Worm (Caenorhabditis elegans): ENCODE measurements around the gene ZK662.5.

Gene ZK662.5

DNA sequence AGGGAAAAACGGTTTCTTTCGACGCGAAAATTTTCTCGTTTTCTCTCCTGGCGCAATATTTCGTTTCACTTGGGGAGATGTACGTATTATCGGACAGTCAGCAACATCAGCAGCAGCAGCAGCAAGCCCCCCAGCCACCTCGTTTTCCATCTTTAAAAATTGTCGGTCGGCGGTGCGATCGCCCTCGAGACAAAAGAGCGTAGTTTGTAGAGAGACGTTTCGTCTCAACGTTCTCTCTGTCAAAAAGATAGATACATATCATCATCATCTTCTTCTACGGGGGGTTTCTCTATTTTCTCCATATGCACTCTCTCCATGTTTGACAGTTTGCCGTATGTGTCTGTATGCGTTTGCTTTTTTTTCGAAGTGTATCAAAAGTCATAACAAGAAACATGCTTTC, 11.9 kb upstream of the ZK662.5 start (continued):
- TF ChIP-seq nhr-84 (tag; optimal IDR thresholded peaks at IDR 0.05) (no peak), egl-27 (tag; optimal IDR thresholded peaks at IDR 0.05) (peak in 1 of 2 experiments; percentile 68), hpl-2 (GFP tag; optimal IDR thresholded peaks at IDR 0.05) (no peak), aly-2 (tag; optimal IDR thresholded peaks at IDR 0.05) (no peak), ztf-4 (tag; optimal IDR thresholded peaks at IDR 0.05) (no peak), ama-1 (optimal IDR thresholded peaks at IDR 0.05) (no peak), vab-15 (tag; optimal IDR thresholded peaks at IDR 0.05) (no peak), C16A3.4 (tag; optimal IDR thresholded peaks at IDR 0.05) (peak; percentile 9), nhr-19 (GFP tag; conservative IDR thresholded peaks at IDR 0.05) (peak; percentile 15; the same call in 1 of the 2 replicates), unc-98 (GFP tag; IDR thresholded peaks at IDR 0.05) (no peak), pqm-1 (tag; optimal IDR thresholded peaks at IDR 0.05) (no peak), dsc-1 (tag; optimal IDR thresholded peaks at IDR 0.05) (no peak), egl-13 (tag; optimal IDR thresholded peaks at IDR 0.05) (no peak), F16B12.6 (tag; optimal IDR thresholded peaks at IDR 0.05) (no peak), blmp-1 (tag; optimal IDR thresholded peaks at IDR 0.05) (peak; percentile 90), pax-3 (tag; optimal IDR thresholded peaks at IDR 0.05) (no peak), ets-5 (GFP tag; IDR thresholded peaks at IDR 0.05) (no peak), efl-3 (GFP tag; optimal IDR thresholded peaks at IDR 0.05) (no peak), lin-35 (GFP tag; optimal IDR thresholded peaks at IDR 0.05) (peak in 1 of 2 experiments; percentile 57), tbx-2 (tag; optimal IDR thresholded peaks at IDR 0.05) (peak; percentile 51), nhr-90 (tag; optimal IDR thresholded peaks at IDR 0.05; ENCODE audit: poor library complexity) (peak; percentile 53), nhr-71 (tag; optimal IDR thresholded peaks at IDR 0.05) (peak; percentile 53), hlh-17 (GFP tag; optimal IDR thresholded peaks at IDR 0.05; ENCODE audit: borderline replicate concordance) (no peak), nhr-11 (tag; optimal IDR thresholded peaks at IDR 0.05) (no peak), aha-1 (tag; optimal IDR thresholded peaks at IDR 0.05) (no peak), mef-2 (tag; optimal IDR thresholded peaks at IDR 0.05) (no peak), ceh-88 (GFP tag; IDR thresholded peaks at IDR 0.05) (no peak), tlp-1 (tag; optimal IDR thresholded peaks at IDR 0.05) (no peak), ceh-63 (GFP tag; optimal IDR thresholded peaks at IDR 0.05) (no peak), elt-2 (tag; optimal IDR thresholded peaks at IDR 0.05) (peak; percentile 32), lin-39 (tag; optimal IDR thresholded peaks at IDR 0.05) (no peak), nhr-20 (tag; optimal IDR thresholded peaks at IDR 0.05) (peak; percentile 87), lin-14 (GFP tag; optimal IDR thresholded peaks at IDR 0.05) (peak; percentile 87), ztf-11 (tag; optimal IDR thresholded peaks at IDR 0.05) (no peak), ceh-8 (GFP tag; optimal IDR thresholded peaks at IDR 0.05) (no peak), lsy-2 (tag; optimal IDR thresholded peaks at IDR 0.05) (peak in 1 of 2 experiments; percentile 16), lin-15B (tag; optimal IDR thresholded peaks at IDR 0.05) (no peak), unc-130 (tag; optimal IDR thresholded peaks at IDR 0.05) (no peak), fos-1 (tag; optimal IDR thresholded peaks at IDR 0.05) (no peak), ces-1 (GFP tag; optimal IDR thresholded peaks at IDR 0.05) (no peak), xbp-1 (tag; optimal IDR thresholded peaks at IDR 0.05) (no peak)

DNA sequence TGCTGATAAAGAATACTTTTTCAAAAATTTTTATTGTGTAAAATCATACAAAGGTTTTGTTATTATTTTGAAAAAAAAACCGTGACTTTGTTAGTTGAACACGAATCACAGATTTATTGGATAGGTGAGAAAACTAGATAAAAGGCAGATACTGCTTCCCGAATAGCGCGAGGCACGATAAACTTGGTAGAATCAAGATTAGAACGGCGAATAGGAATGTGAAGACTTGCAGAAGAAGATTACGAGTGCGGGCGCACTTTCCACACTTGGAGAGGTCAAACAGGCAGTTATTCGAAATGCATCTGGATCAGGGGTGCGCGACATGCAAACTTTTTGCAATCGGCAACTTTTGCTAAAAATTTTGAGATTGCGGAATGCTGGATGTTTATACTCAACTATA, 8.3 kb upstream of the ZK662.5 start:
- TF ChIP-seq alr-1 (tag; optimal IDR thresholded peaks at IDR 0.05; ENCODE audit: borderline replicate concordance) (no peak), egl-13 (tag; optimal IDR thresholded peaks at IDR 0.05) (no peak), nhr-47 (tag; optimal IDR thresholded peaks at IDR 0.05) (no peak), grh-1 (GFP tag; IDR thresholded peaks at IDR 0.05) (no peak), lin-35 (GFP tag; optimal IDR thresholded peaks at IDR 0.05) (no peak), C34B4.2 (tag; optimal IDR thresholded peaks at IDR 0.05) (no peak)
